Fruit fly (Drosophila melanogaster): Measurements from ENCODE around the gene Xe7.

DNA sequence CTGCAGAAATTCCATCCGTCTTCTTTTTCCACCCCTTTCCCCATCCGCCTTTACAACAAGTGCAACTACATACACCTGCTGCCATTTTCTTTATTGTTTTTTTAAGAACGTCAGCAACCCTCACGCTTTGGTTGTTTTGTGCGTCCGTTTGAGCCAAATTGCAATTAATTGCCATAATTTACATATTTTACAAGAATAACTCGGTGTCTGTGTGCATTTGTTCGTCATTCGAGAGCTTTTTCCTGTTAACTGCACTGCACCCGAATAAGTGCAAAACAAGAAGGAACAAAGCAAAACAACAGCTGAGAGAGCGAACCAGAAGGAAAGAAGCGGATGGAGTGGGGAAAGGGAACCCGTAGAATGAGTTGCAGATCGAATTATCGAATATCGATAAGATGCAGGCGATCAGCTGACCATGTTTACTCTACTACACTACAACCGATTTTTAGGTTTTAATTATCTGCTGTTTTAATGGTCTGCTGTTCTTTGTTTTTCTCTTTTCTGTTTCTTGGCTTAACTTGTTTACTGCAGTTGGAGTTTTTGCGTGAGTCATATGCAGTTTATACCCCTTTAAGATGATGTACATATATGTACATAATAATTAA is 1.6 kb upstream of the Xe7 start:
- TF ChIP-seq pan (optimal IDR thresholded peaks at IDR 0.05) (no peak), CG8478 (optimal IDR thresholded peaks at IDR 0.05) (no peak)

Measured in whole organism.